Fruit fly (Drosophila melanogaster): ENCODE results near the gene melt.

DNA sequence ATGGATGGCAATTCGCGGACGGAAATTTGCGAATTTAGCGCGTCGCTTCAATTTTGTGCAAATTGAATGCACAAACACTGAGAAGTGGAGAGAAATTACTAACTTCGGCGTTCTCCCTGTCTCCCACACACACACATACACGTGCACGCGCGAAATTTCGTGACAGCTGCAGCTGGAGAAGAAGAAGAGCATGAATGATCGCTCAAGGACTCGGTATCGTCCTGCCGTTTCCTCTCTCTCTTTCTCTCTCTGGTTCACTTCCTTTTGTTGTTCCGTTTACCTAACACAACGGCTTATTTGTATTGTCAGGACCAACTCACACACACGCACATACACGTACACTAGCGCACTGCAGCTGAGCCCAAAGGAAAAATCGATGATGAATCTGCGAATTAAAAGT, 21.9 kb downstream of the melt start:
- TF ChIP-seq pan (optimal IDR thresholded peaks at IDR 0.05), result no peak
- TF ChIP-seq psq (optimal IDR thresholded peaks at IDR 0.05), result no peak
- no peak for TF ChIP-seq EcR (GFP tag; optimal IDR thresholded peaks at IDR 0.05)
- TF ChIP-seq CG8478 (optimal IDR thresholded peaks at IDR 0.05), result no peak
- TF ChIP-seq usp (GFP tag; optimal IDR thresholded peaks at IDR 0.05), result no peak
